Fruit fly (Drosophila melanogaster): Measurements from ENCODE around the gene CG12170.
A peak's percentile ranks its signal among the peaks of the same experiment; 100 is the strongest.

CG12170 gene

DNA sequence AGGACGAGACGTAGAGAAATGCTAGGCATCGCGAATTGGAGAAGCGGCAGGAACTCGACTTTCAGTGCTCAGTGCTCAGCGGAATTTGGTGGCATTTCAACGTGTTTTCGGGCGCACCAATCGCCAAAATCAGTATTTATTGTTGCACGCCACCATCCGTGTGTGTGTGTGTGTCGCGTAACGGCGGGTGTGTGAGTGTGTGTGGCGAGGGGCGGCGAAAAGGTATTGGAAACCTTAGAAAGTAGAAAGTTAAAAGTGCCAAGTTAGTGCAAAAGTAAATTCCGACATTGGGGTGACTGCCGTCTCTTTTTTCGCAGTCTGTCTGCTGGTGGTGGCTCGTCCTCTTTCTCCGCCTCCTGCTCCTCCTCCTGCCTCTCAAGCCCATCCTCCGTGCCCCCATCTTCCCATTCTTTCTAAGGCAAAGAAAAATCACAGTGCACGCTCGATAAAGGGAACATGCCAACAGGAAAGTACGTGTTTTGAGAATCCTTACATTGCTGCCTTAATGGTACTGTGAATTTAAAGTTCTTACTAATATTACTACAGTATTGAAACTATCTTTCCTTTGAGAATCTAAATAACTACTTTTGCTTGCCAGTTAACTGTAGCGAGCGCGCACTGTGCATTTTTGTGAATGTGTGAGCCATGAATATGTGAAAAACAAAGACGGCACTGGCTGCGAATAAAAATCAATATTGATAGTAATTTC is 49.2 kb downstream of the CG12170 start (continued):
- TF ChIP-seq CG11093 (GFP tag; IDR thresholded peaks at IDR 0.05) (0 out of 3 replicates have a peak, but pooled peaks have one; percentile 26), ab (GFP tag; optimal IDR thresholded peaks at IDR 0.05) (no peak), vfl (GFP tag; optimal IDR thresholded peaks at IDR 0.05) (no peak), Sox100B (GFP tag; optimal IDR thresholded peaks at IDR 0.05) (no peak), vvl (GFP tag; IDR thresholded peaks at IDR 0.05) (peak; percentile 65), Sin3A (optimal IDR thresholded peaks at IDR 0.05) (no peak), ci (GFP tag; IDR thresholded peaks at IDR 0.05) (0 out of 3 replicates have a peak, but pooled peaks have one; percentile 30), PHDP (tag; optimal IDR thresholded peaks at IDR 0.05) (peak; percentile 45), hkb (optimal IDR thresholded peaks at IDR 0.05) (no peak), hkb (GFP tag; IDR thresholded peaks at IDR 0.05) (peak; percentile 52; the same call in 1 of the 2 replicates), CG1529 (GFP tag; optimal IDR thresholded peaks at IDR 0.05) (no peak), Usf (GFP tag; optimal IDR thresholded peaks at IDR 0.05) (no peak), CG6654 (GFP tag; optimal IDR thresholded peaks at IDR 0.05) (no peak), CG17359 (tag; optimal IDR thresholded peaks at IDR 0.05) (peak; percentile 64), Hmr (GFP tag; optimal IDR thresholded peaks at IDR 0.05) (peak; percentile 44), CG5245 (GFP tag; optimal IDR thresholded peaks at IDR 0.05) (no peak), CG3838 (GFP tag; optimal IDR thresholded peaks at IDR 0.05) (no peak), bbx (GFP tag; IDR thresholded peaks at IDR 0.05; ENCODE audit: partially characterized antibody) (no peak), pho (GFP tag; optimal IDR thresholded peaks at IDR 0.05) (peak; percentile 21), CG6765 (GFP tag; optimal IDR thresholded peaks at IDR 0.05) (no peak), CG1233 (GFP tag; optimal IDR thresholded peaks at IDR 0.05) (peak; percentile 11), sima (GFP tag; optimal IDR thresholded peaks at IDR 0.05) (no peak), dm (GFP tag; optimal IDR thresholded peaks at IDR 0.05) (peak; percentile 16), CG15269 (tag; optimal IDR thresholded peaks at IDR 0.05) (peak; percentile 68), knrl (GFP tag; IDR thresholded peaks at IDR 0.05; ENCODE audit: partially characterized antibody) (no peak), bowl (GFP tag; IDR thresholded peaks at IDR 0.05) (no peak), CG5180 (GFP tag; optimal IDR thresholded peaks at IDR 0.05) (peak; percentile 5), Abd-B (GFP tag; optimal IDR thresholded peaks at IDR 0.05) (peak; percentile 35), CG12219 (GFP tag; optimal IDR thresholded peaks at IDR 0.05) (peak; percentile 37), Xrp1 (GFP tag; IDR thresholded peaks at IDR 0.05) (peak; percentile 48; the same call in 1 of the 2 replicates), CG15601 (tag; optimal IDR thresholded peaks at IDR 0.05) (peak; percentile 31), dati (GFP tag; IDR thresholded peaks at IDR 0.05) (no peak), NfI (GFP tag; optimal IDR thresholded peaks at IDR 0.05) (peak; percentile 53), CG11696 (GFP tag; IDR thresholded peaks at IDR 0.05) (no peak), CG17612 (GFP tag; IDR thresholded peaks at IDR 0.05) (no peak), CG3726 (GFP tag; IDR thresholded peaks at IDR 0.05) (no peak), fd96Cb (tag; optimal IDR thresholded peaks at IDR 0.05) (peak; percentile 58), Doc3 (GFP tag; IDR thresholded peaks at IDR 0.05; ENCODE audit: partially characterized antibody) (no peak), CG7556 (GFP tag; optimal IDR thresholded peaks at IDR 0.05) (peak; percentile 57), Gsc (GFP tag; IDR thresholded peaks at IDR 0.05) (peak; percentile 26; the same call in 1 of the 2 replicates), CG7745 (tag; optimal IDR thresholded peaks at IDR 0.05) (no peak), dimm (GFP tag; IDR thresholded peaks at IDR 0.05) (no peak), kni (GFP tag; optimal IDR thresholded peaks at IDR 0.05) (no peak), CG10959 (GFP tag; IDR thresholded peaks at IDR 0.05) (no peak), CG13424 (tag; optimal IDR thresholded peaks at IDR 0.05) (peak; percentile 58), row (GFP tag; IDR thresholded peaks at IDR 0.05) (peak; percentile 80), cato (GFP tag; optimal IDR thresholded peaks at IDR 0.05; ENCODE audit: borderline replicate concordance) (no peak), abd-A (tag; optimal IDR thresholded peaks at IDR 0.05) (no peak), Gug (GFP tag; IDR thresholded peaks at IDR 0.05) (peak; percentile 33; the same call in 1 of the 4 replicates), CG9876 (GFP tag; optimal IDR thresholded peaks at IDR 0.05) (no peak)
